Fruit fly (Drosophila melanogaster): Measurements from ENCODE around the gene CG1468.

Gene CG1468

DNA sequence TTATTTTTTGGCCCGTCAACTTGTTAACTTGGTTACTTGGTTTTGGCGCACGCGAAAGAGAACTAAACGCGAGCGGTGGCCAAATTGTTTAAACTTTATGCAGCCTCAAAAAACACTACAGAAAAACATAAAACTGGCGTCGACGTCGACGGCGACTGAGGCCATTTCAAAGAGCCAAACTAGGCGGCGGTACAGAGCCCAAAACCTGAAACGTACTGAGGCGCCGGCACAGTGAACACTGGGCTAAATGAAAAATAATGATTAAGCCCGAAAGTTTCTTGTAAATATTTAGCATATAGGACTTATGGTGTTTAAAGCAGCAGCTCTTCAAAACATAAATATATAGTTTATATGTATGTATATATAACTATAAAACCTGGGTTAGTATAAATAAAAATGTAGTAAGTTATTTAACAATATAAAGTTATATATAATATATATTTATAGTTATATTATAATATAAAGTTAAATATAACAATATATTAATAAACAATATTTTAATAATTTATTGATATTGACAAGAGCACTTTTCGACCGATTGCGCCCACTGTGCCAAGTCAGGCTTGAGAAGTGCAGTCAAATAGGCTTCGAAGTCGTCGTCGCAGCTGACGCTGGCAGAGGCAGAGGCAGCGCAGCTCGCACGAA is 21.4 kb downstream of the CG1468 start, which contains the start of gene CG15249 (continued):
- TF ChIP-seq ase (GFP tag; IDR thresholded peaks at IDR 0.05) (no peak), CG13287 (GFP tag; IDR thresholded peaks at IDR 0.05; ENCODE audit: partially characterized antibody) (no peak), CG9215 (GFP tag; IDR thresholded peaks at IDR 0.05) (no peak; the same call in 1 of the 2 replicates), run (tag; optimal IDR thresholded peaks at IDR 0.05) (peak; percentile 58), CG3995 (GFP tag; optimal IDR thresholded peaks at IDR 0.05) (no peak), Abd-B (GFP tag; optimal IDR thresholded peaks at IDR 0.05) (peak; percentile 18), tio (GFP tag; optimal IDR thresholded peaks at IDR 0.05) (no peak), so (GFP tag; IDR thresholded peaks at IDR 0.05) (peak; percentile 49; the same call in 1 of the 3 replicates), Med (GFP tag) (no peak), CG6791 (GFP tag; IDR thresholded peaks at IDR 0.05; ENCODE audit: partially characterized antibody) (no peak), Drgx (GFP tag; IDR thresholded peaks at IDR 0.05) (peak; percentile 41), CG11398 (GFP tag; optimal IDR thresholded peaks at IDR 0.05) (no peak), Blimp-1 (GFP tag; optimal IDR thresholded peaks at IDR 0.05) (peak; percentile 66), stwl (tag; optimal IDR thresholded peaks at IDR 0.05) (no peak), CG14441 (GFP tag; IDR thresholded peaks at IDR 0.05) (no peak), sc (optimal IDR thresholded peaks at IDR 0.05) (no peak), sc (GFP tag; optimal IDR thresholded peaks at IDR 0.05) (peak; percentile 22), CG11085 (GFP tag; IDR thresholded peaks at IDR 0.05) (no peak), Dbx (GFP tag; IDR thresholded peaks at IDR 0.05) (no peak), CG8944 (GFP tag; optimal IDR thresholded peaks at IDR 0.05) (no peak), Eip74EF (GFP tag; optimal IDR thresholded peaks at IDR 0.05) (peak in 1 of 2 experiments; percentile 16), CG13894 (tag; optimal IDR thresholded peaks at IDR 0.05) (no peak), D19A (tag; optimal IDR thresholded peaks at IDR 0.05) (peak; percentile 67), Gug (GFP tag; IDR thresholded peaks at IDR 0.05) (no peak), Bdp1 (GFP tag; optimal IDR thresholded peaks at IDR 0.05) (no peak), CG15601 (tag; optimal IDR thresholded peaks at IDR 0.05) (peak; percentile 55), sna (GFP tag; IDR thresholded peaks at IDR 0.05; ENCODE audit: partially characterized antibody) (no peak), ash1 (GFP tag; optimal IDR thresholded peaks at IDR 0.05) (no peak), nom (GFP tag; optimal IDR thresholded peaks at IDR 0.05) (no peak), ac (GFP tag; optimal IDR thresholded peaks at IDR 0.05) (no peak), CG9932 (GFP tag; IDR thresholded peaks at IDR 0.05) (no peak), CG8765 (GFP tag; IDR thresholded peaks at IDR 0.05) (no peak), amos (GFP tag; IDR thresholded peaks at IDR 0.05; ENCODE audit: partially characterized antibody) (no peak), CG3281 (GFP tag; optimal IDR thresholded peaks at IDR 0.05) (peak; percentile 27), twi (tag; optimal IDR thresholded peaks at IDR 0.05) (no peak), kah (GFP tag; optimal IDR thresholded peaks at IDR 0.05) (peak; percentile 13), CG6765 (GFP tag; optimal IDR thresholded peaks at IDR 0.05) (no peak), Atf-2 (GFP tag; optimal IDR thresholded peaks at IDR 0.05) (no peak), dysf (GFP tag; IDR thresholded peaks at IDR 0.05) (peak; percentile 51; the same call in 1 of the 3 replicates), E2f1 (GFP tag; IDR thresholded peaks at IDR 0.05) (no peak), bcd (GFP tag; optimal IDR thresholded peaks at IDR 0.05) (peak; percentile 30), Neu2 (GFP tag; optimal IDR thresholded peaks at IDR 0.05; ENCODE audit: borderline replicate concordance) (no peak), CG10147 (GFP tag; optimal IDR thresholded peaks at IDR 0.05) (no peak), kni (GFP tag; optimal IDR thresholded peaks at IDR 0.05) (no peak), B-H2 (GFP tag; optimal IDR thresholded peaks at IDR 0.05) (no peak), gcm (GFP tag; optimal IDR thresholded peaks at IDR 0.05) (peak; percentile 46), CG4820 (GFP tag; optimal IDR thresholded peaks at IDR 0.05) (peak; percentile 9), Hmr (GFP tag; optimal IDR thresholded peaks at IDR 0.05) (peak; percentile 26), CG8924 (tag; optimal IDR thresholded peaks at IDR 0.05) (peak; percentile 74), CG10565 (GFP tag; optimal IDR thresholded peaks at IDR 0.05) (no peak)
